Worm (Caenorhabditis elegans) whole organism, young adult: ENCODE data around the gene fipr-17.

Experiments
- B0019.2 ChIP-seq: fragments of 200-800 bp; sonication (Bioruptor generic); conservative IDR thresholded peaks from 2 replicates; pipeline ENCODE4 v1.3.6; 2022; ENCODE audit warnings: missing genetic modification reagents, missing genetic modification characterization, missing compliant biosample characterization
- C06A6.2 ChIP-seq: fragments of 200-800 bp; sonication (Bioruptor generic); conservative IDR thresholded peaks from 2 replicates; pipeline ENCODE4 v1.3.6; 2022; ENCODE audit warnings: missing genetic modification characterization, missing compliant biosample characterization
- F10E7.11 ChIP-seq: sonication (generic microtip); optimal IDR thresholded peaks from 2 replicates; lab custom pipeline; 2017; ENCODE audit warnings: mild to moderate bottlenecking, missing genetic modification characterization, moderate library complexity, missing compliant biosample characterization
- F23B12.7 ChIP-seq: sonication (generic microtip); optimal IDR thresholded peaks from 2 replicates; lab custom pipeline; 2017; ENCODE audit warnings: missing genetic modification characterization, mild to moderate bottlenecking, missing compliant biosample characterization, antibody characterized with exemption, moderate library complexity; ENCODE audit not compliant: insufficient read depth
- F33H1.4 ChIP-seq: fragments of 200-800 bp; sonication (Bioruptor generic); IDR thresholded peaks from 2 replicates; pipeline ENCODE4 v1.3.6; 2022; ENCODE audit warnings: missing genetic modification reagents, missing genetic modification characterization, missing compliant biosample characterization
- F37B4.10 ChIP-seq: fragments of 200-800 bp; sonication (Bioruptor generic); IDR thresholded peaks from 2 replicates; pipeline ENCODE4 v1.3.6; 2022; ENCODE audit warnings: missing genetic modification characterization, missing compliant biosample characterization
- F55B11.4 ChIP-seq: sonication (generic microtip); optimal IDR thresholded peaks from 2 replicates; lab custom pipeline; 2016; ENCODE audit warnings: missing compliant biosample characterization, missing genetic modification characterization, borderline replicate concordance; ENCODE audit not compliant: insufficient read depth
- K12H6.12 ChIP-seq: fragments of 200-800 bp; sonication (Bioruptor generic); optimal IDR thresholded peaks from 2 replicates; lab custom pipeline; 2018; ENCODE audit warnings: mild to moderate bottlenecking, missing genetic modification characterization, missing compliant biosample characterization
- T26A5.8 ChIP-seq: sonication (generic microtip); optimal IDR thresholded peaks from 2 replicates; lab custom pipeline; 2016; ENCODE audit warnings: missing genetic modification characterization, missing compliant biosample characterization
- Y53G8AR.9 ChIP-seq: fragments of 200-800 bp; sonication (Bioruptor generic); conservative IDR thresholded peaks from 2 replicates; pipeline ENCODE4 v1.3.6; 2022; ENCODE audit warnings: missing genetic modification reagents, missing genetic modification characterization, missing compliant biosample characterization
- ZK185.1 ChIP-seq: sonication (generic microtip); optimal IDR thresholded peaks from 2 replicates; lab custom pipeline; 2016; ENCODE audit warnings: mild to moderate bottlenecking, missing genetic modification characterization, missing compliant biosample characterization; ENCODE audit not compliant: poor library complexity, severe bottlenecking
- aptf-3 ChIP-seq: fragments of 200-800 bp; sonication (Bioruptor generic); IDR thresholded peaks from 2 replicates; pipeline ENCODE4 v1.3.6; 2022; ENCODE audit warnings: missing genetic modification characterization, missing compliant biosample characterization
- attf-3 ChIP-seq: fragments of 200-800 bp; sonication (Bioruptor generic); conservative IDR thresholded peaks from 2 replicates; pipeline ENCODE4 v1.3.6; 2022; ENCODE audit warnings: missing genetic modification reagents, missing genetic modification characterization, missing compliant biosample characterization
- ceh-27 ChIP-seq: fragments of 200-800 bp; sonication (Bioruptor generic); optimal IDR thresholded peaks from 2 replicates; lab custom pipeline; 2018; ENCODE audit warnings: mild to moderate bottlenecking, missing genetic modification characterization, moderate library complexity, missing compliant biosample characterization
- ceh-40 ChIP-seq: fragments of 200-800 bp; sonication (Bioruptor generic); IDR thresholded peaks from 2 replicates; pipeline ENCODE4 v1.3.6; 2022; ENCODE audit warnings: missing genetic modification characterization, missing compliant biosample characterization
- ceh-91 ChIP-seq: fragments of 200-800 bp; sonication (Bioruptor generic); IDR thresholded peaks from 2 replicates; pipeline ENCODE4 v1.3.6; 2022; ENCODE audit warnings: missing genetic modification reagents, missing genetic modification characterization, missing compliant biosample characterization
- dox-1 ChIP-seq: fragments of 200-800 bp; sonication (Bioruptor generic); IDR thresholded peaks from 2 replicates; pipeline ENCODE4 v1.3.6; 2022; ENCODE audit warnings: missing genetic modification reagents, missing genetic modification characterization, missing compliant biosample characterization
- efl-1 ChIP-seq: fragments of 150-350 bp; optimal IDR thresholded peaks from 2 replicates; lab custom pipeline; 2014; ENCODE audit warnings: missing biosample characterization, missing genetic modification reagents, missing genetic modification characterization
- fkh-3 ChIP-seq: sonication (generic microtip); optimal IDR thresholded peaks from 2 replicates; lab custom pipeline; 2016; ENCODE audit warnings: mild to moderate bottlenecking, missing genetic modification characterization, missing compliant biosample characterization
- hlh-12 ChIP-seq: sonication (generic microtip); optimal IDR thresholded peaks from 2 replicates; lab custom pipeline; 2016; ENCODE audit warnings: missing genetic modification characterization, missing compliant biosample characterization
- hrde-1 ChIP-seq: sonication (generic microtip); optimal IDR thresholded peaks from 2 replicates; lab custom pipeline; 2016; ENCODE audit warnings: missing genetic modification characterization, mild to moderate bottlenecking, missing compliant biosample characterization, moderate library complexity, missing genotype, missing genetic modification reagents, borderline replicate concordance
- hsf-1 ChIP-seq: fragments of 200-800 bp; sonication (Bioruptor generic); IDR thresholded peaks from 2 replicates; pipeline ENCODE4 v1.3.6; 2022; ENCODE audit warnings: missing genetic modification reagents, missing genetic modification characterization, missing compliant biosample characterization
- let-526 ChIP-seq: fragments of 200-800 bp; sonication (Bioruptor generic); IDR thresholded peaks from 2 replicates; pipeline ENCODE4 v1.3.6; 2022; ENCODE audit warnings: missing genetic modification reagents, missing genetic modification characterization, missing compliant biosample characterization
- let-607 ChIP-seq, 2 experiments: fragments of 200-800 bp in 1 of 2; sonication (Bioruptor generic) in 1 of 2; sonication (generic microtip) in 1 of 2; optimal IDR thresholded peaks; 2 replicates each; lab custom pipeline; 2016 to 2018; ENCODE audit warnings: mild to moderate bottlenecking in 2 of 2, missing compliant biosample characterization in 2 of 2, missing genetic modification characterization in 2 of 2, moderate library complexity in 2 of 2, missing genotype in 1 of 2
- lin-26 ChIP-seq: fragments of 200-800 bp; sonication (Bioruptor generic); IDR thresholded peaks from 2 replicates; pipeline ENCODE4 v1.3.6; 2022; ENCODE audit warnings: missing genetic modification reagents, missing genetic modification characterization, missing compliant biosample characterization
- lir-1 ChIP-seq: fragments of 200-800 bp; sonication (Bioruptor generic); conservative IDR thresholded peaks from 2 replicates; pipeline ENCODE4 v1.3.6; 2022; ENCODE audit warnings: missing genetic modification reagents, missing genetic modification characterization, missing compliant biosample characterization
- madf-10 ChIP-seq: sonication (generic microtip); optimal IDR thresholded peaks from 2 replicates; lab custom pipeline; 2016; ENCODE audit warnings: mild to moderate bottlenecking, missing genetic modification characterization, missing compliant biosample characterization
- madf-3 ChIP-seq: fragments of 200-800 bp; sonication (Bioruptor generic); IDR thresholded peaks from 2 replicates; pipeline ENCODE4 v1.3.6; 2022; ENCODE audit warnings: missing genetic modification reagents, missing genetic modification characterization, missing compliant biosample characterization
- mxl-1 ChIP-seq: sonication (generic microtip); optimal IDR thresholded peaks from 2 replicates; lab custom pipeline; 2016; ENCODE audit warnings: missing genetic modification characterization, missing compliant biosample characterization
- nhr-27 ChIP-seq: fragments of 200-800 bp; sonication (Bioruptor generic); optimal IDR thresholded peaks from 2 replicates; lab custom pipeline; 2018; ENCODE audit warnings: mild to moderate bottlenecking, missing genetic modification characterization, moderate library complexity, missing compliant biosample characterization
- pbrm-1 ChIP-seq: fragments of 200-800 bp; sonication (Bioruptor generic); IDR thresholded peaks from 2 replicates; pipeline ENCODE4 v1.3.6; 2022; ENCODE audit warnings: missing genetic modification reagents, missing genetic modification characterization, missing compliant biosample characterization
- sdz-38 ChIP-seq: sonication (generic microtip); optimal IDR thresholded peaks from 2 replicates; lab custom pipeline; 2016; ENCODE audit warnings: missing genotype, missing genetic modification characterization, missing compliant biosample characterization
- sea-2 ChIP-seq: fragments of 200-800 bp; sonication (Bioruptor generic); IDR thresholded peaks from 2 replicates; pipeline ENCODE4 v1.3.6; 2022; ENCODE audit warnings: missing genetic modification characterization, missing compliant biosample characterization
- snpc-1.1 ChIP-seq: sonication (generic microtip); optimal IDR thresholded peaks from 2 replicates; lab custom pipeline; 2017; ENCODE audit warnings: missing genetic modification characterization, mild to moderate bottlenecking, missing compliant biosample characterization, antibody characterized with exemption, moderate library complexity, missing genotype, missing genetic modification reagents; ENCODE audit not compliant: insufficient read depth
- sptf-2 ChIP-seq: fragments of 200-800 bp; sonication (Bioruptor generic); optimal IDR thresholded peaks from 2 replicates; lab custom pipeline; 2018; ENCODE audit warnings: mild to moderate bottlenecking, missing genetic modification characterization, missing compliant biosample characterization
- tbp1 ChIP-seq: fragments of 200-800 bp; sonication (Bioruptor generic); optimal IDR thresholded peaks from 2 replicates; lab custom pipeline; 2018; ENCODE audit warnings: mild to moderate bottlenecking, missing genetic modification characterization, missing compliant biosample characterization

fipr-17 gene

ce11 chrIII:11026516-11027048, 19.2 kb upstream of the fipr-17 start, which contains the start of gene Y48A6B.7 (continued):
- TF ChIP-seq let-607 (tag; optimal IDR thresholded peaks at IDR 0.05; lab: Kevin White, UChicago) (peak in 1 of 2 experiments; percentile 51), F37B4.10 (no peak), pbrm-1 (GFP tag; lab: Robert Waterston, UW) (0 out of 2 replicates have a peak, but pooled peaks have one; percentile 24), madf-10 (tag; lab: Kevin White, UChicago) (peak; percentile 16), aptf-3 (GFP tag; lab: Robert Waterston, UW) (no peak), tbp1 (GFP tag; lab: Kevin White, UChicago) (peak; percentile 16), snpc-1.1 (tag; lab: Kevin White, UChicago) (no peak), F23B12.7 (tag; lab: Kevin White, UChicago) (no peak), F33H1.4 (GFP tag; lab: Robert Waterston, UW) (no peak), dox-1 (peak; percentile 52; the same call in 1 of the 2 replicates), lir-1 (GFP tag; lab: Robert Waterston, UW) (no peak), let-526 (GFP tag; lab: Robert Waterston, UW) (no peak), hsf-1 (GFP tag; lab: Robert Waterston, UW) (no peak)

- TF ChIP-seq sdz-38: no peak
- no peak for TF ChIP-seq Y53G8AR.9
- TF ChIP-seq hrde-1 (tag; lab: Kevin White, UChicago): no peak
- no peak for TF ChIP-seq ceh-27 (GFP tag; lab: Kevin White, UChicago)
- TF ChIP-seq C06A6.2 (GFP tag; lab: Robert Waterston, UW): no peak
Observed at ce11 chrIII:11025138-11025537, 17.7 kb upstream of the fipr-17 start.

ce11 chrIII:11022278-11022677, 14.9 kb upstream of the fipr-17 start:
- no peak for TF ChIP-seq T26A5.8 (tag; lab: Kevin White, UChicago)
- TF ChIP-seq lin-26 (GFP tag; lab: Robert Waterston, UW): no peak
- TF ChIP-seq attf-3 (GFP tag; lab: Robert Waterston, UW): no peak
- TF ChIP-seq hlh-12 (tag; lab: Kevin White, UChicago): no peak
- no peak for TF ChIP-seq mxl-1
- no peak for TF ChIP-seq K12H6.12 (tag; lab: Kevin White, UChicago)
- TF ChIP-seq ceh-91 (GFP tag; lab: Robert Waterston, UW): no peak
- no peak for TF ChIP-seq B0019.2 (GFP tag; lab: Robert Waterston, UW)
- TF ChIP-seq sea-2 (GFP tag; lab: Robert Waterston, UW): no peak
- no peak for TF ChIP-seq madf-3 (GFP tag; lab: Robert Waterston, UW)
- TF ChIP-seq F55B11.4 (tag; lab: Kevin White, UChicago): no peak
- TF ChIP-seq F37B4.10: no peak
- TF ChIP-seq let-607 (tag; optimal IDR thresholded peaks at IDR 0.05; lab: Kevin White, UChicago): no peak
- TF ChIP-seq F10E7.11 (tag; lab: Kevin White, UChicago): no peak
- TF ChIP-seq ZK185.1 (tag; lab: Kevin White, UChicago): no peak
- TF ChIP-seq fkh-3: no peak
- no peak for TF ChIP-seq sptf-2 (GFP tag; lab: Kevin White, UChicago)
- TF ChIP-seq ceh-40: no peak
- TF ChIP-seq efl-1 (GFP tag; lab: Kevin White, UChicago): no peak
- TF ChIP-seq nhr-27 (tag; lab: Kevin White, UChicago): no peak
